Fruit fly (Drosophila melanogaster) whole organism: ENCODE data around the gene exex.
A peak's percentile ranks its signal among the peaks of the same experiment; 100 is the strongest.

Source experiments
- CG8478 ChIP-seq: fragments of >200 bp; optimal IDR thresholded peaks from 2 replicates; lab custom pipeline; 2018; ENCODE audit warnings: inconsistent platforms
- Dll ChIP-seq: fragments of >200 bp; optimal IDR thresholded peaks from 2 replicates; lab custom pipeline; 2017
- EcR ChIP-seq, 2 experiments: fragments of >200 bp; optimal IDR thresholded peaks; 2 replicates each; lab custom pipeline; 2017; ENCODE audit warnings: missing biosample characterization in 2 of 2, missing genetic modification characterization in 2 of 2, missing genetic modification reagents in 2 of 2
- pan ChIP-seq: fragments of >200 bp; optimal IDR thresholded peaks from 2 replicates; lab custom pipeline; 2017
- psq ChIP-seq: fragments of >200 bp; optimal IDR thresholded peaks from 2 replicates; lab custom pipeline; 2017
- usp ChIP-seq: fragments of >200 bp; optimal IDR thresholded peaks from 2 replicates; lab custom pipeline; 2017; ENCODE audit warnings: missing biosample characterization, missing genetic modification characterization, mixed read lengths

Gene exex

DNA sequence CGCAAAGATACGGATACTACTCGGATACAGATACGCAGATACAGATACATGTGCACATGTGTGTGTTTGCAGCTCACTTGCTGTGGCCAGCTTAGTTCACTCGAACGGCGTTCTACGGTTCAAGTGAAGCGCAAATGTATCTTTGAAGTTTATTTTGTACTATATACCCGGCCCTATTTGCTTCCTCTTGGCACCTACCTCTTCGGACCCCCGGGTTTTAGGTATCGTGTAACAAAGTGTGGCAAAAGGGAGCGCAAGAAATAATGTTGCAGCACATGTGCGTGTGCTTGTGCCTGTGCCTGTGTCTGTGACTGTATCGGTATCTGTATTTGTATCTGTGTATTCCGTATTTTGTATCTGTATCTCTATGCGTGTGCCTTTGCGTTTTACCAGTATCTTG is 40.4 kb downstream of the exex start:
- TF ChIP-seq Dll (lab: Kevin White, UChicago) (no peak), usp (no peak), pan (no peak), CG8478 (lab: Kevin White, UChicago) (no peak), EcR (GFP tag; optimal IDR thresholded peaks at IDR 0.05; lab: Kevin White, UChicago) (no peak), psq (no peak)

- TF ChIP-seq psq (no peak), usp (no peak), pan (no peak), EcR (GFP tag; optimal IDR thresholded peaks at IDR 0.05; lab: Kevin White, UChicago) (no peak), Dll (lab: Kevin White, UChicago) (no peak), CG8478 (lab: Kevin White, UChicago) (no peak)
Measured at dm6 chr3L:7988828-7989673, 41.1 kb downstream of the exex start.

DNA sequence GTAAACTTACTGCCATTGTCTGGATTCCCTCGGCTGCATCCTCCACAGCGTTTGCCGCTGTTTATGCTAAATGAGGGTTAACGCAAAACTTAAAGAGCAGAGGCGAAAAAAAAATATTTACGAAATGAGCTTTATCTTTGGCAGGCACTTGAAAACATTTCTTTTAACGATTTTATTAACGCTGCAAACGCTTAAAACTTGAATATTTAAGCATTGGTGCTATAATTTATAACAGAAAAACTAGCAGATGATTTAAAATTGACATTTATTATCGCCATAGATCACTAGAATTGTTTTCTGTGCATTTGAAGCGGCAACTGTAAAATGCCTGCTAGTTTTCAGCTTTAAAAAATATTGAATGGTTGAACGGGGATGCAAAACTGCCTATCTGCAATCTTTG is 42.3 kb downstream of the exex start:
- TF ChIP-seq pan = no peak
- TF ChIP-seq psq = no peak
- TF ChIP-seq Dll (lab: Kevin White, UChicago) = no peak
- TF ChIP-seq CG8478 (lab: Kevin White, UChicago) = no peak
- TF ChIP-seq usp = no peak
- TF ChIP-seq EcR (GFP tag; optimal IDR thresholded peaks at IDR 0.05; lab: Kevin White, UChicago) = no peak

dm6 chr3L:7992854-7993253 is 44.9 kb downstream of the exex start:
- TF ChIP-seq Dll (lab: Kevin White, UChicago) = no peak
- peak; percentile 82 to 86 for TF ChIP-seq EcR (GFP tag; optimal IDR thresholded peaks at IDR 0.05; lab: Kevin White, UChicago)

DNA sequence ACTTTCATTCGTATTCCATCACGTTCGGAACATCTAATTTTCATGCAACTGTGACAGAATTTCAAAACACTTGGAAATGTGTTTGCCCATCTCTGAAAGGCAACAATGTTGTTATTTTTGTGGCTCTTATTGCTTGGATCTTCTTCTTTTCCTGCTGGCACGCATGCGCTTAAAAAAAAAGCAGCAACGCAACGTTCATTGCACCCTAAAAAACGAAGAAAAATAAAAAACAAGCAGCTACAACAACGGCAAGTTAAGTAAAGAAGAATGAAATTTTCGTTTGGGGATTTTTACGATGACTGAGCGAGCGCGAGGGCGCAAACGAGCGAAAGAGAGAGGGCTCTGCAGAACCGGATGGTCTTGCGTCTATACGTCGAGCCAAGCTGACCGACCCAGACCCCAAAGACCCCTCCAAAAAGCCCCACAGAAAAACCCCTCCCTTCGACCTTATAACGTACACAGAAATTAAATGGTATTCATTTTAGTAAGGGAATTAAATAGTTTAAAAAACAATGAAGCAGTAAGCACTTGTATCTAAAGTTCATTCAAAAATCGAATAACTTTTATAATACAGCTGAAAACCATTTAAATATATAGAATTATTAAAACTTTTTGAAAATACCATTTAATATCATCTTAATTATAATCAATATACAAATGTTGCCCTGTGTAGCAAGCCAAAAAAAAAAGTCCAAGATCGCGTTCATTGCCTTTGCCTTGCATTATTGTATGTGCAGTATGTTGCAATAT is 45.8 kb downstream of the exex start:
- TF ChIP-seq psq (no peak), EcR (GFP tag; optimal IDR thresholded peaks at IDR 0.05; lab: Kevin White, UChicago) (peak; percentile 58 to 78)

DNA sequence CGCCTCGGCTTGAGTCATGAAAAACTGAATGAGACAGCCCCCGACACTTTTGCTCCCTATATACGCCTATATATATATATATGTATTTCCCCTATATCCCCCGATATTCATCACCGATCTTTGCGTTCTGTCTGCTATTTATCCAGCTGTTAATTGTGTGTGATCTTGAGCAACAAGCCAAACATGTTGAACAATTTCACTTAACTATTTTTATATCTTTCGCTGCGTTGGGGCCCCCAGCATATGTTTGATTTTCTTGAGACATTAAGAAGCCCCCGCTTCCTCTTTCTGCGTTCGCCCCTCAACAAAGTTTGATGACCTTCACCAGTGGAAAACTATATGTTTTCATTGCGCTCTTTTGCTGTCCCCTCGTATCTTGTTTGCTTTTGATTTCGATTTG is 48.4 kb downstream of the exex start:
- no peak for TF ChIP-seq psq
- peak in 1 of 2 experiments; percentile 47 for TF ChIP-seq EcR (GFP tag; optimal IDR thresholded peaks at IDR 0.05; lab: Kevin White, UChicago)

dm6 chr3L:7999933-8000332 is 51.9 kb downstream of the exex start:
- no peak for TF ChIP-seq pan
- no peak for TF ChIP-seq CG8478 (lab: Kevin White, UChicago)
- no peak for TF ChIP-seq psq
- no peak for TF ChIP-seq EcR (GFP tag; optimal IDR thresholded peaks at IDR 0.05; lab: Kevin White, UChicago)
